Worm (Caenorhabditis elegans): Measurements from ENCODE around the gene clec-56.

The clec-56 gene

DNA sequence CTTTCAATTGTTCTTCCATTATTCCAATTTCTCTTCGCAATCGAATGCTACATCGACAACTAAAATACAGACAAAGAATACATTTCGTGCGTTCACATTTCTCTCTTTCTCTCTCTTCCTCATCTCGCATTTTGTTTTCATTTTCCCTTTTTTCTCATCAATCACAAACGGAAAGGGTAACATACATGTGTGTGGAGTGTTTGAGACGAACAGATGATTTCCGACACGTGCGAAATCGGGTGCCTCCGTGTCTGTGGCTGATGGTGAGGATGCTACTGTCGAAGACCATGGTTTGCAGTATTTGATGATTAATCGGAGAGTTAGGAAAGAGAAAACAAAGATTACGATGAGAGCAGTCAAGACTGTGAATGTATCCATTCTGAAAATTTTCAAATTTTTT, 36.5 kb downstream of the clec-56 start, which contains the start of gene R02D5.9:
Gene R02D5.9, minus strand, starts transcription at position 378 of the 400 bp plus-strand sequence.
- no peak for TF ChIP-seq nhr-12 (tag; optimal IDR thresholded peaks at IDR 0.05)
- peak; percentile 50 for TF ChIP-seq nhr-43 (tag; optimal IDR thresholded peaks at IDR 0.05; ENCODE audit: poor library complexity, severe bottlenecking)
- TF ChIP-seq aly-2 (tag; optimal IDR thresholded peaks at IDR 0.05), result no peak
- no peak for TF ChIP-seq nhr-237 (tag; optimal IDR thresholded peaks at IDR 0.05)
- TF ChIP-seq mdl-1 (tag; optimal IDR thresholded peaks at IDR 0.05), result peak; percentile 24
- no peak for TF ChIP-seq fkh-10 (GFP tag; optimal IDR thresholded peaks at IDR 0.05)
- TF ChIP-seq nhr-76 (tag; optimal IDR thresholded peaks at IDR 0.05), result no peak
- TF ChIP-seq snpc-4 (tag; optimal IDR thresholded peaks at IDR 0.05), result no peak
- TF ChIP-seq sea-2 (GFP tag; optimal IDR thresholded peaks at IDR 0.05), result no peak
- no peak for TF ChIP-seq nhr-28 (tag; optimal IDR thresholded peaks at IDR 0.05)
- TF ChIP-seq pqm-1 (tag; optimal IDR thresholded peaks at IDR 0.05), result no peak
- TF ChIP-seq elt-1 (tag; optimal IDR thresholded peaks at IDR 0.05), result peak; percentile 15
- TF ChIP-seq eor-1 (tag; optimal IDR thresholded peaks at IDR 0.05), result no peak
- no peak for TF ChIP-seq zag-1 (tag; optimal IDR thresholded peaks at IDR 0.05)
- no peak for TF ChIP-seq elt-3 (tag; optimal IDR thresholded peaks at IDR 0.05)
- peak; percentile 68 for TF ChIP-seq nhr-23 (tag; optimal IDR thresholded peaks at IDR 0.05)
- TF ChIP-seq lin-39 (tag; optimal IDR thresholded peaks at IDR 0.05), result peak; percentile 67
- peak; percentile 89 for TF ChIP-seq nhr-25 (tag; optimal IDR thresholded peaks at IDR 0.05)
- no peak for TF ChIP-seq unc-39 (tag; optimal IDR thresholded peaks at IDR 0.05)
- TF ChIP-seq ceh-9 (tag; optimal IDR thresholded peaks at IDR 0.05), result no peak

DNA sequence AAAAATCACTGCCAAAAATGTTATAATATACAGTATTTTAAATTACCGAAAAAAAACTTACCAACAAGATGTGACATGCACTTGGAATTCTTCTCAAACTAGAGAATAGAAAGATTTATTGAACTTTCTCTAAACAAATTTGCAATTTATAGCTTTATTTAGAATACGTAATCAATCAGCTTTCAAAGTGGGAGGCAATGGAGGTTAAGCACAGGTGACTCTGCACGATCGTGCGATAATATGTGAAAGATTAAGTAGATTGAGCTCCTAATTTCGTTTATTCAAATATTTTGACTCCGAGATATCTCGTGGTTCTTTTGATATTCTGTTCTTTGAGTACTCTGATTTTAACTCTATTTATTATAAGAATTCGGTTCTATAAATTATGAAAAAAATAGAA, 43.8 kb downstream of the clec-56 start, which contains the start of gene R02D5.6:
Gene R02D5.6, minus strand, starts transcription at position 101 of the 400 bp plus-strand sequence.
- TF ChIP-seq hmg-11 (tag; optimal IDR thresholded peaks at IDR 0.05) (no peak), nhr-43 (tag; optimal IDR thresholded peaks at IDR 0.05; ENCODE audit: poor library complexity, severe bottlenecking) (no peak), lin-15B (tag; optimal IDR thresholded peaks at IDR 0.05) (no peak), nhr-12 (tag; optimal IDR thresholded peaks at IDR 0.05) (no peak)

DNA sequence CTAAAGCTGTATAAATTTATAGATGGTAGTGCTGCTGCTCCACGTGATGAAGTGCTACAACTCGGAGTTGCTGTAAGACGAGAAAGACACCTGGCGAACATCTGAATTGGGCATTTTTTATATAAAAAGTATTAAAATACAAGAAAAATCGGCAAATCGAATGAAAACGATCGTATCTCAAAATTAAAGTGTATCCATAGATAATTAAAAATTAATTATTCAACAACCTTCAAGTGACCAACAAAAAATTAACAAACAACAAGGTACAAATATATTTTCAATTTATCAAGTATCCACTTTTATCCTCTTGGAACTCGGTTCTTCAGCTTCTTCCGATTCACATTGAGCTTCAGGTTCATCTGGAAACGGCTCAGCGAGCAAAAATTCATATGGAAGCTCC, 45.1 kb downstream of the clec-56 start, which contains the start of gene R02D5.8:
Gene R02D5.8, minus strand, starts transcription at position 101 of the 400 bp plus-strand sequence.
- TF ChIP-seq ceh-16 (tag; optimal IDR thresholded peaks at IDR 0.05) (no peak), aly-2 (tag; optimal IDR thresholded peaks at IDR 0.05) (no peak), R02D3.7 (tag; optimal IDR thresholded peaks at IDR 0.05) (no peak), ceh-28 (tag; optimal IDR thresholded peaks at IDR 0.05) (no peak), ama-1 (optimal IDR thresholded peaks at IDR 0.05) (no peak), pha-4 (tag; optimal IDR thresholded peaks at IDR 0.05) (no peak), jun-1 (tag; optimal IDR thresholded peaks at IDR 0.05) (no peak), nhr-76 (tag; optimal IDR thresholded peaks at IDR 0.05) (no peak), unc-62 (GFP tag; optimal IDR thresholded peaks at IDR 0.05) (no peak), nhr-67 (tag; optimal IDR thresholded peaks at IDR 0.05) (no peak), hmg-11 (tag; optimal IDR thresholded peaks at IDR 0.05) (no peak), nhr-28 (tag; optimal IDR thresholded peaks at IDR 0.05) (no peak), fos-1 (tag; optimal IDR thresholded peaks at IDR 0.05) (no peak), zag-1 (tag; optimal IDR thresholded peaks at IDR 0.05) (no peak), ztf-4 (tag; optimal IDR thresholded peaks at IDR 0.05) (no peak), nfya-1 (tag; optimal IDR thresholded peaks at IDR 0.05; ENCODE audit: insufficient read depth) (no peak)

DNA sequence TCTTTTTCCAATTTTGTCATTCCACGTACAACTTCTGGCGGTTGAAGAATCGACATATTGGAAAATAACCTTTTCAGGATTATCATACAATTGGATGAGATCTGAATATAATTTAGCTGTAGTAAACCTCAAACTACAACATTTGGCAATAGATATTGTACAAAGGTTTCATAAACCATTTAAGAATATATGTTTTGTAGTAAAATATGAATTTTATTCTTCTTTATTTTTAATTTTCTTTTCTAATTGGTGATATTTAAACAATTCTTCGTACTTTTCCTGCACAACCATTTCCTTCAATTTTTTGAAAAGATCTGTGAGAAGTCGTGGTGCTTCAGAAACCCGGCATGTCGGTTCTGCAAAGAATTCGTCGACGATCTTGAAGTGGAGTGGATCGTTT, 46.8 kb downstream of the clec-56 start, which contains the start of gene C53A5.17:
Gene C53A5.17, minus strand, starts transcription at position 101 of the 400 bp plus-strand sequence.
- TF ChIP-seq unc-62 (GFP tag; optimal IDR thresholded peaks at IDR 0.05) (no peak), jun-1 (tag; optimal IDR thresholded peaks at IDR 0.05) (no peak), fos-1 (tag; optimal IDR thresholded peaks at IDR 0.05) (no peak), ceh-28 (tag; optimal IDR thresholded peaks at IDR 0.05) (no peak), nhr-67 (tag; optimal IDR thresholded peaks at IDR 0.05) (no peak)

DNA sequence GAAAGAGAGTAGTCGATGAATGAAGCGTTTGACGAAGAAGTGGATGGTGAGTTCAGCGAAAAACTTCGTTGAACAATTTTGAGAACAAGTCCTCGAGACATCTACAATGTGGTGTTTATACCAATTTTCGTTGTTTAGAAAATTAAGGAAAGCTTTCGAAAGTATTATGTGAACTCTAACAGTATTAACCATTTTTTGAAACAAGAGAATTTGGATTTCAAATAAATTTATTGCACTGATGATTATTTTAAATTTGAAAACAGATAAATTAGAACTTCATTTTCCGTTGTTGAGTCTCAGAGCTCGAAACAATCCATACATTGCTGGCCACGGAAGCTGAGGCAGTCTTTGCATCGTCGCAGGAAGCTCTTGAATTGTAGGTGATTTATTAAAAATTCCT, 48.3 kb downstream of the clec-56 start, which contains the start of gene C53A5.16:
Gene C53A5.16, minus strand, starts transcription at position 101 of the 400 bp plus-strand sequence.
- TF ChIP-seq snpc-4 (tag; optimal IDR thresholded peaks at IDR 0.05) (no peak), fkh-10 (GFP tag; optimal IDR thresholded peaks at IDR 0.05) (no peak), elt-3 (tag; optimal IDR thresholded peaks at IDR 0.05) (no peak), nhr-237 (tag; optimal IDR thresholded peaks at IDR 0.05) (no peak), elt-2 (tag; optimal IDR thresholded peaks at IDR 0.05) (no peak), nhr-67 (tag; optimal IDR thresholded peaks at IDR 0.05) (no peak), pqm-1 (tag; optimal IDR thresholded peaks at IDR 0.05) (no peak), ztf-4 (tag; optimal IDR thresholded peaks at IDR 0.05) (no peak), skn-1 (tag; optimal IDR thresholded peaks at IDR 0.05) (no peak), egl-27 (tag; optimal IDR thresholded peaks at IDR 0.05) (no peak)

Measured in whole organism, L3 larva.